Worm (Caenorhabditis elegans) whole organism, L3 larva: ENCODE results near the gene pssy-2.

ENCODE experiments used
- R02D3.7 ChIP-seq: fragments of 150-350 bp; optimal IDR thresholded peaks from 2 replicates; lab custom pipeline; 2014; ENCODE audit warnings: missing biosample characterization, missing genetic modification characterization
- aly-2 ChIP-seq: fragments of 150-350 bp; optimal IDR thresholded peaks from 2 replicates; lab custom pipeline; 2014; ENCODE audit warnings: missing biosample characterization, missing genetic modification characterization
- ama-1 ChIP-seq: fragments of 150-350 bp; optimal IDR thresholded peaks from 2 replicates; lab custom pipeline; 2018
- ceh-28 ChIP-seq: fragments of 150-350 bp; optimal IDR thresholded peaks from 2 replicates; lab custom pipeline; 2014; ENCODE audit warnings: missing biosample characterization, missing genetic modification reagents, missing genetic modification characterization
- ceh-9 ChIP-seq: sonication (generic microtip); optimal IDR thresholded peaks from 2 replicates; lab custom pipeline; 2018; ENCODE audit warnings: missing biosample characterization, missing genetic modification characterization
- daf-12 ChIP-seq: fragments of 150-350 bp; optimal IDR thresholded peaks from 2 replicates; lab custom pipeline; 2014; ENCODE audit warnings: missing biosample characterization, missing genetic modification reagents, missing genetic modification characterization
- egl-27 ChIP-seq: sonication (generic microtip); optimal IDR thresholded peaks from 4 replicates; lab custom pipeline; 2017; ENCODE audit warnings: missing biosample characterization, missing genetic modification reagents, missing genetic modification characterization
- egl-5 ChIP-seq: fragments of 150-350 bp; optimal IDR thresholded peaks from 2 replicates; lab custom pipeline; 2017; ENCODE audit warnings: missing biosample characterization, missing genetic modification reagents, missing genetic modification characterization, inconsistent platforms
- elt-1 ChIP-seq: fragments of 150-350 bp; optimal IDR thresholded peaks from 2 replicates; lab custom pipeline; 2014; ENCODE audit warnings: missing biosample characterization, missing genetic modification characterization
- elt-2 ChIP-seq: sonication (generic microtip); optimal IDR thresholded peaks from 2 replicates; lab custom pipeline; 2016; ENCODE audit warnings: missing genetic modification reagents, mild to moderate bottlenecking, missing genetic modification characterization, missing compliant biosample characterization
- fkh-10 ChIP-seq: sonication (generic microtip); optimal IDR thresholded peaks from 2 replicates; lab custom pipeline; 2017; ENCODE audit warnings: missing biosample characterization, missing genetic modification reagents, missing genetic modification characterization
- fos-1 ChIP-seq: fragments of 150-350 bp; optimal IDR thresholded peaks from 2 replicates; lab custom pipeline; 2014; ENCODE audit warnings: missing biosample characterization, missing genetic modification characterization
- hmg-11 ChIP-seq: sonication (generic microtip); optimal IDR thresholded peaks from 2 replicates; lab custom pipeline; 2016; ENCODE audit warnings: missing genetic modification characterization, missing compliant biosample characterization
- lin-15B ChIP-seq: fragments of 150-350 bp; optimal IDR thresholded peaks from 2 replicates; lab custom pipeline; 2014; ENCODE audit warnings: missing biosample characterization, missing genetic modification characterization
- lin-39 ChIP-seq: fragments of 150-350 bp; optimal IDR thresholded peaks from 2 replicates; lab custom pipeline; 2018; ENCODE audit warnings: missing biosample characterization, missing genetic modification reagents, missing genetic modification characterization
- mdl-1 ChIP-seq: fragments of 150-350 bp; optimal IDR thresholded peaks from 2 replicates; lab custom pipeline; 2014; ENCODE audit warnings: missing biosample characterization, missing genetic modification characterization
- nfya-1 ChIP-seq: sonication (generic microtip); optimal IDR thresholded peaks from 2 replicates; lab custom pipeline; 2017; ENCODE audit warnings: missing genetic modification characterization, mild to moderate bottlenecking, missing compliant biosample characterization, antibody characterized with exemption, moderate library complexity; ENCODE audit not compliant: insufficient read depth
- nhr-11 ChIP-seq: fragments of 150-350 bp; optimal IDR thresholded peaks from 2 replicates; lab custom pipeline; 2014; ENCODE audit warnings: missing biosample characterization, missing genetic modification characterization
- nhr-23 ChIP-seq: fragments of 150-350 bp; optimal IDR thresholded peaks from 2 replicates; lab custom pipeline; 2014; ENCODE audit warnings: missing biosample characterization, missing genetic modification reagents, missing genetic modification characterization
- nhr-237 ChIP-seq: fragments of 150-350 bp; optimal IDR thresholded peaks from 2 replicates; lab custom pipeline; 2014; ENCODE audit warnings: missing biosample characterization, missing genetic modification characterization
- nhr-25 ChIP-seq: sonication (generic microtip); optimal IDR thresholded peaks from 2 replicates; lab custom pipeline; 2017; ENCODE audit warnings: missing biosample characterization, missing genetic modification characterization
- nhr-28 ChIP-seq: fragments of 150-350 bp; optimal IDR thresholded peaks from 2 replicates; lab custom pipeline; 2014; ENCODE audit warnings: missing biosample characterization, missing genetic modification characterization
- nhr-43 ChIP-seq: sonication (generic microtip); optimal IDR thresholded peaks from 2 replicates; lab custom pipeline; 2016; ENCODE audit warnings: mild to moderate bottlenecking, missing genetic modification characterization, missing compliant biosample characterization; ENCODE audit not compliant: poor library complexity, severe bottlenecking
- nhr-67 ChIP-seq: fragments of 150-350 bp; optimal IDR thresholded peaks from 2 replicates; lab custom pipeline; 2014; ENCODE audit warnings: missing biosample characterization, missing genetic modification characterization
- nhr-77 ChIP-seq: fragments of 150-350 bp; optimal IDR thresholded peaks from 2 replicates; lab custom pipeline; 2014; ENCODE audit warnings: missing biosample characterization, missing genetic modification characterization
- pha-4 ChIP-seq: fragments of 150-350 bp; optimal IDR thresholded peaks from 2 replicates; lab custom pipeline; 2014; ENCODE audit warnings: missing biosample characterization, missing genetic modification reagents, missing genetic modification characterization
- pqm-1 ChIP-seq: fragments of 150-350 bp; optimal IDR thresholded peaks from 2 replicates; lab custom pipeline; 2017; ENCODE audit warnings: missing biosample characterization, missing genetic modification characterization, inconsistent platforms
- sea-2 ChIP-seq: fragments of 150-350 bp; sonication (generic microtip); optimal IDR thresholded peaks from 4 replicates; lab custom pipeline; 2014; ENCODE audit warnings: missing biosample characterization, missing genetic modification reagents, missing genetic modification characterization
- snpc-4 ChIP-seq: fragments of 150-350 bp; optimal IDR thresholded peaks from 2 replicates; lab custom pipeline; 2014; ENCODE audit warnings: missing biosample characterization, missing genetic modification characterization
- tbx-2 ChIP-seq: sonication (generic microtip); optimal IDR thresholded peaks from 2 replicates; lab custom pipeline; 2016; ENCODE audit warnings: mild to moderate bottlenecking, missing genetic modification characterization, missing compliant biosample characterization
- unc-39 ChIP-seq: sonication (generic microtip); optimal IDR thresholded peaks from 4 replicates; lab custom pipeline; 2017; ENCODE audit warnings: missing biosample characterization, missing genetic modification characterization
- ztf-11 ChIP-seq: fragments of 150-350 bp; optimal IDR thresholded peaks from 2 replicates; lab custom pipeline; 2014; ENCODE audit warnings: missing biosample characterization, missing genetic modification characterization
- ztf-4 ChIP-seq: fragments of 150-350 bp; optimal IDR thresholded peaks from 2 replicates; lab custom pipeline; 2014; ENCODE audit warnings: missing biosample characterization, missing genetic modification characterization

pssy-2 gene

ce11 chrIII:13455207-13455606 lies 16.4 kb upstream of the pssy-2 start, which contains the start of gene cua-1:
Gene cua-1 (minus strand): TSS chrIII:13455307.
- no peak for TF ChIP-seq elt-2 (tag; lab: Kevin White, UChicago)
- TF ChIP-seq mdl-1 (tag; lab: Kevin White, UChicago) = no peak

ce11 chrIII:13455816-13456215 lies 15.8 kb upstream of the pssy-2 start:
- no peak for TF ChIP-seq elt-1 (tag; lab: Kevin White, UChicago)
- TF ChIP-seq pha-4 = peak; percentile 47
- TF ChIP-seq pqm-1 (tag; lab: Kevin White, UChicago) = no peak
- TF ChIP-seq lin-15B (tag; lab: Kevin White, UChicago) = peak; percentile 47
- peak; percentile 34 for TF ChIP-seq fkh-10 (GFP tag; lab: Kevin White, UChicago)
- peak; percentile 3 for TF ChIP-seq hmg-11 (tag; lab: Kevin White, UChicago)
- peak; percentile 51 for TF ChIP-seq nfya-1 (tag; lab: Kevin White, UChicago)
- TF ChIP-seq fos-1 (tag; lab: Kevin White, UChicago) = no peak
- peak; percentile 0 for TF ChIP-seq lin-39 (tag; lab: Kevin White, UChicago)
- TF ChIP-seq, all 47 proteins: peak for 6

DNA sequence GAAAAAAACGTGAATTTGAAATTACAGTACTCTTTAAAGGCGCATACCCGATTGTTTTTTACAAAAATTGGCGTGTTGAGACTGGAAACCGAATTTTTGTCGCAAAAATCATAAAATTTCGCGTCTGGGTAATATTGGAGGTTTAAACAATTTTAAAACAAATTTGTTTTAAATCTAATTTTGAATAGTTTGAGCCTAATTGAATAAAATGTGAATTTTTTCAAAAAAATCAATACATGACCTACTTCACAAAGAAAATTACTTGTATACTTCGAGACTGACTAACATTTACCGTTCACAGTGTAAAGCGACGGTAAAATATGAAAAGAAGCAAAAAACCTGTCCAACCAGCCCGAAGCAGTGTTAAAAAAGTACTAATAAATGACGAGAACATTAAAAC lies 14.3 kb upstream of the pssy-2 start:
- TF ChIP-seq egl-5 (tag; lab: Kevin White, UChicago) (no peak), nhr-23 (tag; lab: Kevin White, UChicago) (peak; percentile 5), nhr-25 (tag; lab: Kevin White, UChicago) (no peak), egl-27 (tag; lab: Kevin White, UChicago) (no peak), nhr-28 (tag; lab: Kevin White, UChicago) (no peak), fos-1 (tag; lab: Kevin White, UChicago) (no peak), unc-39 (tag; lab: Kevin White, UChicago) (no peak), R02D3.7 (tag; lab: Kevin White, UChicago) (no peak), fkh-10 (GFP tag; lab: Kevin White, UChicago) (no peak), ama-1 (lab: Kevin White, UChicago) (peak; percentile 7), ceh-28 (tag; lab: Kevin White, UChicago) (peak; percentile 58), nfya-1 (tag; lab: Kevin White, UChicago) (no peak), nhr-77 (no peak), ceh-9 (tag; lab: Kevin White, UChicago) (no peak), nhr-11 (tag; lab: Kevin White, UChicago) (no peak)

ce11 chrIII:13458978-13459596 lies 12.5 kb upstream of the pssy-2 start, which contains the start of gene tag-164:
Gene tag-164 (plus strand): TSS chrIII:13459546.
- TF ChIP-seq nhr-237 (tag; lab: Kevin White, UChicago) (no peak), ztf-11 (tag; lab: Kevin White, UChicago) (no peak), mdl-1 (tag; lab: Kevin White, UChicago) (no peak), nhr-43 (no peak), nhr-25 (tag; lab: Kevin White, UChicago) (no peak), nfya-1 (tag; lab: Kevin White, UChicago) (no peak), tbx-2 (tag; lab: Kevin White, UChicago) (no peak), elt-2 (tag; lab: Kevin White, UChicago) (no peak), sea-2 (GFP tag; lab: Kevin White, UChicago) (no peak), ceh-9 (tag; lab: Kevin White, UChicago) (no peak), nhr-67 (no peak), snpc-4 (tag; lab: Kevin White, UChicago) (no peak), daf-12 (tag; lab: Kevin White, UChicago) (no peak), aly-2 (tag; lab: Kevin White, UChicago) (no peak), ztf-4 (no peak), R02D3.7 (tag; lab: Kevin White, UChicago) (no peak), lin-15B (tag; lab: Kevin White, UChicago) (no peak)

- no peak for TF ChIP-seq nhr-23 (tag; lab: Kevin White, UChicago)
Measured at ce11 chrIII:13461535-13461934, 10.1 kb upstream of the pssy-2 start.
